Worm (Caenorhabditis elegans): Measurements from ENCODE around the gene erfa-1.

erfa-1 gene

DNA sequence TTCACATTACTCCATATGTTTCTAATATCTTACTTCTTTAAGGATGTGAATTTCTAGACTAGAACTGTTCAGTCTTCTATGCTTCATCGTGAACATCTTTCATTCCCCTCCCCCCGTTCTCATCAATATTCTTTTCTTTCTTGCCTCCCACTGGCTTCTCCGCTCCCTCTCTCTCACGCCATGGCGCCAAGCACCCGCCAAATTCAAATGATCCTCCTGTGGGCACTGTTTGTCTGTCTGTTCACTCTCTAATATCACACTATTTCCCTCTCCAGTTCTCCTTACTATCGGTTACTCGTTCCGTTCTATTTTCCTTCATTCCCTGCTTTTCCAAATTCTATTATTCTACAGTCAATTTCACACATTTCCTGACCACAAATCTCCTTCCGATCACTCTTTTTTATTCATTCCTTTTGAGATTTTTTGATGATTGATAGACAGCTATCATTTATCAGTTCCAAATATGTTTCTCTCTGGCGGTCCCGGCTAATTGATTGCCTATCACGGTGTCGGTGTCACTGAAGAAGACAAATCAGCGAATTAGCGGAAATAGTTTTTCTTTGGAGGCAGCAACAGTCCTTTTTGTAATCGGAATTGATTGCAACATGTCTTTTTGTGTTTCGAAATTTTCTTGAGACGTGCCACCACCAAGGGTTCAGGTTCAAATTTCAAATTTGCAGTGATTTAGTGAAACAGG is 24.5 kb downstream of the erfa-1 start:
- no peak for TF ChIP-seq sptf-1 (tag; optimal IDR thresholded peaks at IDR 0.05)
- TF ChIP-seq pha-4 (tag; optimal IDR thresholded peaks at IDR 0.05), result no peak
- no peak for TF ChIP-seq elt-1 (tag; optimal IDR thresholded peaks at IDR 0.05; ENCODE audit: borderline replicate concordance, insufficient read depth)
- TF ChIP-seq zip-8 (tag; optimal IDR thresholded peaks at IDR 0.05), result no peak
- TF ChIP-seq hlh-1 (tag; optimal IDR thresholded peaks at IDR 0.05), result no peak
- TF ChIP-seq ceh-83 (GFP tag; optimal IDR thresholded peaks at IDR 0.05), result no peak
- TF ChIP-seq nhr-28 (tag; optimal IDR thresholded peaks at IDR 0.05), result no peak
- TF ChIP-seq ceh-39 (tag; optimal IDR thresholded peaks at IDR 0.05), result no peak
- TF ChIP-seq nhr-12 (tag; optimal IDR thresholded peaks at IDR 0.05), result no peak
- no peak for TF ChIP-seq nhr-76 (tag; optimal IDR thresholded peaks at IDR 0.05)
- TF ChIP-seq flh-1 (GFP tag; optimal IDR thresholded peaks at IDR 0.05), result no peak
- no peak for TF ChIP-seq ceh-43 (GFP tag; optimal IDR thresholded peaks at IDR 0.05)
- TF ChIP-seq ztf-11 (tag; optimal IDR thresholded peaks at IDR 0.05), result no peak
- TF ChIP-seq nhr-237 (tag; optimal IDR thresholded peaks at IDR 0.05), result no peak

DNA sequence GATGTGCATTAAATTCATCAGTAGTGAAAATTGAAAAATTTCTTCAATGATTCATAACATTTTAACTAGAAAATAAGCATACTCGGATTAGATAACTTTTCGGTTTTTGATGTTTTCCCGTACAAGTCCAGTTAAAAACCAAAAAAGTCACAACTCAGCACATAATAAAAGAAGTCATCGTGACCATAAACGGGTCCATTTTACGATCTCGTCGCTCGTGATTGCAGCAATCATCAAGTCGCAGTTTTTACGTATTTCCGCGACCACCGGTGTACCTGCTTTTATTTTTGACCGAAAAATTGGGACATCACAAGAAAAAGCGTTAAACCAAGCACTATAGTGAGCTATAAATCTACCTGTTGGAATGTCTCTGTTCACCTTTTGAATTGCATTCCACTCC is 27.3 kb downstream of the erfa-1 start:
- TF ChIP-seq nhr-76 (tag; optimal IDR thresholded peaks at IDR 0.05) (no peak), tbx-8 (GFP tag; optimal IDR thresholded peaks at IDR 0.05) (no peak), flh-1 (GFP tag; optimal IDR thresholded peaks at IDR 0.05) (no peak), lin-13 (tag; optimal IDR thresholded peaks at IDR 0.05) (no peak), pha-4 (tag; optimal IDR thresholded peaks at IDR 0.05) (no peak), ceh-43 (GFP tag; optimal IDR thresholded peaks at IDR 0.05) (no peak), M03D4.4 (tag; optimal IDR thresholded peaks at IDR 0.05) (no peak), nhr-28 (tag; optimal IDR thresholded peaks at IDR 0.05) (no peak), ham-2 (GFP tag; optimal IDR thresholded peaks at IDR 0.05) (no peak), hlh-1 (tag; optimal IDR thresholded peaks at IDR 0.05) (no peak), blmp-1 (tag; optimal IDR thresholded peaks at IDR 0.05) (no peak), nhr-2 (tag; optimal IDR thresholded peaks at IDR 0.05) (no peak), unc-39 (tag; optimal IDR thresholded peaks at IDR 0.05) (no peak), cnd-1 (tag; optimal IDR thresholded peaks at IDR 0.05) (no peak), nhr-12 (tag; optimal IDR thresholded peaks at IDR 0.05) (no peak), lsy-2 (tag; optimal IDR thresholded peaks at IDR 0.05) (no peak), drap-1 (GFP tag; optimal IDR thresholded peaks at IDR 0.05) (no peak), elt-1 (tag; optimal IDR thresholded peaks at IDR 0.05; ENCODE audit: borderline replicate concordance, insufficient read depth) (no peak)

DNA sequence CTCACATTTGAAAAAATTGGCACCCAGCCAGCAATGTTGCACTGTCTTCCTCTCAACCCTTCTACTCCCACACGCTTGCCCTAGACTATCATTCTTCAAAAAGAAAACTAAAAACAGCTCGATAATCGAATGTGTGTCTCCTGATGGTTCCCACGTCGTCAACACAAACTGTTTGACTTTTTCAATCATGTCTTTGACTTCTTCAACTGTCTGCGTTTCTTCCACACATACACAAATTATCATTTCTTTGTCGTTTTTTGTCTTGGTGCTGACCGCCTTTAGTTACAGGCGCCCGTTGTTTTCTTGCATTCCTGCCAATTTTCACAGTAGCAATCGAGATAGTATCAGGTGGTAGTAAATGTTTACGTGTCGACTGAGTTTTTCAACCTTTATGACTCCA is 28.7 kb downstream of the erfa-1 start:
- no peak for TF ChIP-seq nhr-2 (tag; optimal IDR thresholded peaks at IDR 0.05)
- no peak for TF ChIP-seq lin-13 (tag; optimal IDR thresholded peaks at IDR 0.05)
- TF ChIP-seq tbx-8 (GFP tag; optimal IDR thresholded peaks at IDR 0.05), result no peak
- no peak for TF ChIP-seq ham-2 (GFP tag; optimal IDR thresholded peaks at IDR 0.05)
- TF ChIP-seq nhr-28 (tag; optimal IDR thresholded peaks at IDR 0.05), result no peak
- no peak for TF ChIP-seq bed-3 (GFP tag; optimal IDR thresholded peaks at IDR 0.05)

DNA sequence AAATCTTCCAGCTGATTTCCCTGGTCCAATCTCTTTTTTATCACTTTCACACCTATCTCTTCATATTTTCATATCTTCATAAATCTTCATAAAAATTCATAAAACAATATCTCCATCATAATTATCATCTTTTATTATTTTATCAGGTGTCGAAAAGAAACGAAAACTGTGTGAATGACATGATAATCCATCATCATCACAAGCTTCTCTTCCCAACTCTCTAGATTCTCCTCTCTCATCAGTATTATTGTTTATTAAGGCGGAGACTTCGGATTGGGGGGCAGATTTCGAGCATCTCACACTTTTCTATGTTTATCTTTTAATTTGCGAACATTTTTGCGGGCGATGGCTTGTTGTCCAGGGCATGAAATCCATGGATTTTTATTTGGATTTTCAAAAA is 30.3 kb downstream of the erfa-1 start:
- no peak for TF ChIP-seq sptf-1 (tag; optimal IDR thresholded peaks at IDR 0.05)
- peak; percentile 65 for TF ChIP-seq unc-62 (GFP tag; optimal IDR thresholded peaks at IDR 0.05)
- TF ChIP-seq bed-3 (GFP tag; optimal IDR thresholded peaks at IDR 0.05), result no peak
- no peak for TF ChIP-seq hlh-1 (tag; optimal IDR thresholded peaks at IDR 0.05)
- no peak for TF ChIP-seq elt-1 (tag; optimal IDR thresholded peaks at IDR 0.05; ENCODE audit: borderline replicate concordance, insufficient read depth)
- no peak for TF ChIP-seq cnd-1 (tag; optimal IDR thresholded peaks at IDR 0.05)
- TF ChIP-seq nhr-2 (tag; optimal IDR thresholded peaks at IDR 0.05), result no peak

DNA sequence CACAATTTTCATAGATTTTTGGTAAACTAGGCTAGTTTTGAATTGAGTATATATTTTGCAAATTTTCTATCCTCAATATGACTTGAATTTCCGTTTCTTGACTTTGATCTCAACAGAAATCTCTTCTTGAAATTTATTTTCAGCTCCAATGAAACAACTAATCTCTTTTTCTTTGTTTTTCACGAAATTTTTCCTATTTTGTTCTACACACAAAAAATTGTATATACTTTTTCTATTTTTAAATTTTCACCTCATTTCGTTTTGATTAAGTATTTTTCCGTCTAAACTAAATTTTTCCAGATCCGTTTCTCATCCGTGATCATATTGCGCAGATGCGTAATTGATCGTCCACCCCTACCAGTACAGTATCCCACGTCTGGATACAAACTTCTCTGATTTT is 30.8 kb downstream of the erfa-1 start, which contains the start of gene unc-83:
unc-83 (plus strand) TSS at position 301 of the 400 bp plus-strand sequence.
- TF ChIP-seq unc-120 (tag; optimal IDR thresholded peaks at IDR 0.05; ENCODE audit: poor library complexity, severe bottlenecking) (no peak), ceh-43 (GFP tag; optimal IDR thresholded peaks at IDR 0.05) (no peak), nhr-12 (tag; optimal IDR thresholded peaks at IDR 0.05) (no peak), cnd-1 (tag; optimal IDR thresholded peaks at IDR 0.05) (no peak), nhr-28 (tag; optimal IDR thresholded peaks at IDR 0.05) (no peak), mep-1 (tag; optimal IDR thresholded peaks at IDR 0.05) (no peak), unc-39 (tag; optimal IDR thresholded peaks at IDR 0.05) (no peak), nhr-237 (tag; optimal IDR thresholded peaks at IDR 0.05) (no peak), ceh-39 (tag; optimal IDR thresholded peaks at IDR 0.05) (no peak), mls-2 (tag; optimal IDR thresholded peaks at IDR 0.05) (no peak), flh-1 (GFP tag; optimal IDR thresholded peaks at IDR 0.05) (no peak), lsy-2 (tag; optimal IDR thresholded peaks at IDR 0.05) (no peak), nhr-76 (tag; optimal IDR thresholded peaks at IDR 0.05) (no peak), sptf-1 (tag; optimal IDR thresholded peaks at IDR 0.05) (no peak), bed-3 (GFP tag; optimal IDR thresholded peaks at IDR 0.05) (no peak), M03D4.4 (tag; optimal IDR thresholded peaks at IDR 0.05) (no peak), ces-1 (GFP tag; optimal IDR thresholded peaks at IDR 0.05) (no peak)
